Worm (Caenorhabditis elegans) whole organism, late embryonic: Measurements from ENCODE around the gene Y46G5A.15.

Experiments
- C08G9.2 ChIP-seq: sonication (generic microtip); optimal IDR thresholded peaks from 2 replicates; lab custom pipeline; 2016; ENCODE audit warnings: mild to moderate bottlenecking, missing genetic modification characterization, moderate library complexity, missing compliant biosample characterization
- K02D7.2 ChIP-seq: sonication (generic microtip); optimal IDR thresholded peaks from 2 replicates; lab custom pipeline; 2017; ENCODE audit warnings: mild to moderate bottlenecking, missing genetic modification characterization, missing compliant biosample characterization
- K09A11.1 ChIP-seq: sonication (generic microtip); optimal IDR thresholded peaks from 2 replicates; lab custom pipeline; 2017; ENCODE audit warnings: antibody characterized with exemption, mild to moderate bottlenecking, missing genetic modification characterization, missing compliant biosample characterization; ENCODE audit not compliant: insufficient read depth
- Y22D7AL.16 ChIP-seq: sonication (generic microtip); optimal IDR thresholded peaks from 2 replicates; lab custom pipeline; 2016; ENCODE audit warnings: missing genetic modification characterization, missing compliant biosample characterization
- ahr-1 ChIP-seq: sonication (generic microtip); optimal IDR thresholded peaks from 2 replicates; lab custom pipeline; 2016; ENCODE audit warnings: missing genetic modification characterization, missing compliant biosample characterization
- ama-1 ChIP-seq: fragments of 150-350 bp; optimal IDR thresholded peaks from 2 replicates; lab custom pipeline; 2014
- ceh-18 ChIP-seq: sonication (generic microtip); optimal IDR thresholded peaks from 2 replicates; lab custom pipeline; 2016; ENCODE audit warnings: missing genetic modification characterization, missing compliant biosample characterization
- ceh-19 ChIP-seq: fragments of 200-800 bp; sonication (Bioruptor generic); optimal IDR thresholded peaks from 2 replicates; lab custom pipeline; 2018; ENCODE audit warnings: mild to moderate bottlenecking, missing genetic modification characterization, missing compliant biosample characterization
- ceh-2 ChIP-seq: sonication (generic microtip); optimal IDR thresholded peaks from 2 replicates; lab custom pipeline; 2016; ENCODE audit warnings: missing genotype, missing genetic modification characterization, missing compliant biosample characterization
- ceh-22 ChIP-seq: sonication (generic microtip); optimal IDR thresholded peaks from 2 replicates; lab custom pipeline; 2017; ENCODE audit warnings: missing biosample characterization, missing genetic modification characterization
- ceh-24 ChIP-seq: sonication (generic microtip); optimal IDR thresholded peaks from 2 replicates; lab custom pipeline; 2016; ENCODE audit warnings: mild to moderate bottlenecking, missing genetic modification characterization, missing compliant biosample characterization
- ceh-30 ChIP-seq: fragments of 150-350 bp; optimal IDR thresholded peaks from 2 replicates; lab custom pipeline; 2014; ENCODE audit warnings: missing biosample characterization, missing genetic modification characterization
- ceh-31 ChIP-seq: sonication (generic microtip); optimal IDR thresholded peaks from 2 replicates; lab custom pipeline; 2016; ENCODE audit warnings: missing genetic modification characterization, missing compliant biosample characterization
- ceh-45 ChIP-seq: fragments of 200-800 bp; sonication (Bioruptor generic); IDR thresholded peaks from 2 replicates; pipeline ENCODE4 v1.3.6; 2022; ENCODE audit warnings: missing genetic modification reagents, missing genetic modification characterization, missing compliant biosample characterization
- ceh-48 ChIP-seq: sonication (generic microtip); optimal IDR thresholded peaks from 2 replicates; lab custom pipeline; 2016; ENCODE audit warnings: missing genetic modification characterization, inconsistent platforms, missing compliant biosample characterization
- ceh-6 ChIP-seq: fragments of 200-800 bp; sonication (Bioruptor generic); optimal IDR thresholded peaks from 2 replicates; lab custom pipeline; 2018; ENCODE audit warnings: mild to moderate bottlenecking, missing genetic modification characterization, missing compliant biosample characterization
- ceh-9 ChIP-seq: sonication (generic microtip); optimal IDR thresholded peaks from 2 replicates; lab custom pipeline; 2016; ENCODE audit warnings: mild to moderate bottlenecking, missing genetic modification characterization, inconsistent platforms, missing compliant biosample characterization
- dmd-4 ChIP-seq: sonication (generic microtip); optimal IDR thresholded peaks from 2 replicates; lab custom pipeline; 2016; ENCODE audit warnings: borderline replicate concordance, missing genetic modification characterization, missing compliant biosample characterization
- dve-1 ChIP-seq: sonication (generic microtip); optimal IDR thresholded peaks from 2 replicates; lab custom pipeline; 2017; ENCODE audit warnings: antibody characterized with exemption, mild to moderate bottlenecking, missing genetic modification characterization, missing compliant biosample characterization
- elt-4 ChIP-seq: sonication (generic microtip); optimal IDR thresholded peaks from 2 replicates; lab custom pipeline; 2016; ENCODE audit warnings: missing genetic modification characterization, missing compliant biosample characterization
- eyg-1 ChIP-seq: sonication (generic microtip); optimal IDR thresholded peaks from 2 replicates; lab custom pipeline; 2016; ENCODE audit warnings: missing genotype, missing genetic modification characterization, missing compliant biosample characterization
- fax-1 ChIP-seq: sonication (generic microtip); optimal IDR thresholded peaks from 2 replicates; lab custom pipeline; 2016; ENCODE audit warnings: missing genotype, missing genetic modification characterization, missing compliant biosample characterization
- hlh-13 ChIP-seq: fragments of 200-800 bp; sonication (Bioruptor generic); optimal IDR thresholded peaks from 2 replicates; lab custom pipeline; 2018; ENCODE audit warnings: mild to moderate bottlenecking, missing genetic modification characterization, missing compliant biosample characterization
- hlh-30 ChIP-seq: sonication (generic microtip); optimal IDR thresholded peaks from 2 replicates; lab custom pipeline; 2017; ENCODE audit warnings: antibody characterized with exemption, missing genetic modification characterization, missing compliant biosample characterization; ENCODE audit not compliant: insufficient read depth
- hlh-6 ChIP-seq: sonication (generic microtip); optimal IDR thresholded peaks from 2 replicates; lab custom pipeline; 2016; ENCODE audit warnings: missing genotype, missing genetic modification characterization, missing compliant biosample characterization
- hlh-8 ChIP-seq: sonication (generic microtip); optimal IDR thresholded peaks from 2 replicates; lab custom pipeline; 2016; ENCODE audit warnings: missing genotype, missing genetic modification characterization, missing compliant biosample characterization
- lim-6 ChIP-seq: sonication (generic microtip); optimal IDR thresholded peaks from 2 replicates; lab custom pipeline; 2016; ENCODE audit warnings: missing genetic modification characterization, missing compliant biosample characterization
- lin-11 ChIP-seq: fragments of 200-800 bp; sonication (Bioruptor generic); optimal IDR thresholded peaks from 2 replicates; lab custom pipeline; 2018; ENCODE audit warnings: mild to moderate bottlenecking, missing genetic modification characterization, missing compliant biosample characterization
- madf-2 ChIP-seq: sonication (generic microtip); optimal IDR thresholded peaks from 2 replicates; lab custom pipeline; 2017; ENCODE audit warnings: missing genetic modification characterization, missing compliant biosample characterization
- mec-3 ChIP-seq: sonication (generic microtip); optimal IDR thresholded peaks from 2 replicates; lab custom pipeline; 2016; ENCODE audit warnings: borderline replicate concordance, missing genetic modification characterization, missing compliant biosample characterization
- nfya-1 ChIP-seq: sonication (generic microtip); optimal IDR thresholded peaks from 2 replicates; lab custom pipeline; 2017; ENCODE audit warnings: missing genetic modification characterization, mild to moderate bottlenecking, missing compliant biosample characterization, antibody characterized with exemption, moderate library complexity
- nhr-11 ChIP-seq: fragments of 150-350 bp; optimal IDR thresholded peaks from 2 replicates; lab custom pipeline; 2014; ENCODE audit warnings: missing biosample characterization, missing genetic modification characterization
- nhr-232 ChIP-seq: sonication (generic microtip); optimal IDR thresholded peaks from 2 replicates; lab custom pipeline; 2016; ENCODE audit warnings: missing genetic modification characterization, missing compliant biosample characterization
- npax-4 ChIP-seq: sonication (generic microtip); optimal IDR thresholded peaks from 2 replicates; lab custom pipeline; 2016; ENCODE audit warnings: missing genetic modification characterization, missing compliant biosample characterization
- odd-2 ChIP-seq: sonication (generic microtip); optimal IDR thresholded peaks from 2 replicates; lab custom pipeline; 2017; ENCODE audit warnings: antibody characterized with exemption, mild to moderate bottlenecking, missing genetic modification characterization, missing compliant biosample characterization
- pag-3 ChIP-seq: sonication (generic microtip); optimal IDR thresholded peaks from 2 replicates; lab custom pipeline; 2016; ENCODE audit warnings: missing compliant biosample characterization, missing genetic modification characterization, borderline replicate concordance
- pat-9 ChIP-seq: fragments of 200-800 bp; sonication (Bioruptor generic); optimal IDR thresholded peaks from 2 replicates; lab custom pipeline; 2018; ENCODE audit warnings: mild to moderate bottlenecking, missing genetic modification characterization, moderate library complexity, missing compliant biosample characterization
- pha-2 ChIP-seq: sonication (generic microtip); optimal IDR thresholded peaks from 2 replicates; lab custom pipeline; 2017; ENCODE audit warnings: mild to moderate bottlenecking, missing genetic modification characterization, missing compliant biosample characterization
- pqm-1 ChIP-seq: sonication (generic microtip); optimal IDR thresholded peaks from 2 replicates; lab custom pipeline; 2016; ENCODE audit warnings: missing genetic modification characterization, missing compliant biosample characterization
- pros-1 ChIP-seq: fragments of 150-350 bp; optimal IDR thresholded peaks from 2 replicates; lab custom pipeline; 2014; ENCODE audit warnings: missing biosample characterization, missing genetic modification reagents, missing genetic modification characterization
- sdc-2 ChIP-seq: sonication (generic microtip); optimal IDR thresholded peaks from 2 replicates; lab custom pipeline; 2016; ENCODE audit warnings: missing genotype, missing genetic modification characterization, missing compliant biosample characterization
- sox-2 ChIP-seq: fragments of 200-800 bp; sonication (Bioruptor generic); IDR thresholded peaks from 2 replicates; pipeline ENCODE4 v1.3.6; 2022; ENCODE audit warnings: missing genetic modification reagents, missing genetic modification characterization, missing compliant biosample characterization
- sox-4 ChIP-seq: sonication (generic microtip); optimal IDR thresholded peaks from 2 replicates; lab custom pipeline; 2017; ENCODE audit warnings: mild to moderate bottlenecking, missing genetic modification characterization, inconsistent platforms, missing compliant biosample characterization
- syd-9 ChIP-seq: sonication (generic microtip); optimal IDR thresholded peaks from 2 replicates; lab custom pipeline; 2016; ENCODE audit warnings: mild to moderate bottlenecking, missing genetic modification characterization, moderate library complexity, missing compliant biosample characterization
- tbx-2 ChIP-seq: sonication (generic microtip); optimal IDR thresholded peaks from 2 replicates; lab custom pipeline; 2016; ENCODE audit warnings: missing genetic modification characterization, missing compliant biosample characterization
- tbx-7 ChIP-seq: sonication (generic microtip); optimal IDR thresholded peaks from 2 replicates; lab custom pipeline; 2016; ENCODE audit warnings: missing genotype, missing genetic modification characterization, missing compliant biosample characterization
- ttx-3 ChIP-seq: sonication (generic microtip); optimal IDR thresholded peaks from 2 replicates; lab custom pipeline; 2016; ENCODE audit warnings: missing genetic modification reagents, missing genetic modification characterization, missing compliant biosample characterization
- unc-3 ChIP-seq, 2 experiments: fragments of 200-800 bp in 1 of 2; sonication (Bioruptor generic) in 1 of 2; sonication (generic microtip) in 1 of 2; conservative IDR thresholded peaks in 1 of 2; optimal IDR thresholded peaks in 1 of 2; 2 replicates each; pipeline versions ENCODE4 v1.3.6 to Lab custom; 2016 to 2022; ENCODE audit warnings: missing compliant biosample characterization in 2 of 2, missing genetic modification characterization in 2 of 2, missing genetic modification reagents in 1 of 2
- unc-42 ChIP-seq: sonication (generic microtip); optimal IDR thresholded peaks from 2 replicates; lab custom pipeline; 2016; ENCODE audit warnings: missing genotype, missing genetic modification characterization, missing compliant biosample characterization
- unc-55 ChIP-seq: sonication (generic microtip); optimal IDR thresholded peaks from 2 replicates; lab custom pipeline; 2017; ENCODE audit warnings: missing biosample characterization, missing genetic modification reagents, missing genetic modification characterization
- unc-86 ChIP-seq: sonication (generic microtip); optimal IDR thresholded peaks from 2 replicates; lab custom pipeline; 2016; ENCODE audit warnings: missing genetic modification characterization, missing compliant biosample characterization
- zip-5 ChIP-seq: sonication (generic microtip); optimal IDR thresholded peaks from 2 replicates; lab custom pipeline; 2016; ENCODE audit warnings: missing genetic modification characterization, missing compliant biosample characterization
- ztf-16 ChIP-seq: sonication (generic microtip); optimal IDR thresholded peaks from 2 replicates; lab custom pipeline; 2017; ENCODE audit warnings: missing genetic modification characterization, missing compliant biosample characterization

The Y46G5A.15 gene

ce11 chrII:12798814-12799213 lies 13.6 kb upstream of the Y46G5A.15 start:
- no peak for TF ChIP-seq lin-11 (tag; lab: Kevin White, UChicago)
- TF ChIP-seq ceh-22 (tag; lab: Kevin White, UChicago) = no peak
- peak; percentile 13 for TF ChIP-seq unc-55 (GFP tag; lab: Kevin White, UChicago)
- no peak for TF ChIP-seq hlh-8
- no peak for TF ChIP-seq lim-6 (tag; lab: Kevin White, UChicago)
- peak; percentile 40 for TF ChIP-seq ceh-31 (tag; lab: Kevin White, UChicago)
- no peak for TF ChIP-seq dve-1 (tag; lab: Kevin White, UChicago)
- no peak for TF ChIP-seq Y22D7AL.16
- TF ChIP-seq sdc-2 = no peak
- TF ChIP-seq tbx-2 (tag; lab: Kevin White, UChicago) = peak; percentile 71
- TF ChIP-seq hlh-30 = peak; percentile 90
- no peak for TF ChIP-seq ceh-6
- no peak for TF ChIP-seq nhr-11 (tag; lab: Kevin White, UChicago)
- no peak for TF ChIP-seq ama-1 (lab: Kevin White, UChicago)
- no peak for TF ChIP-seq pat-9
- no peak for TF ChIP-seq ceh-2
- TF ChIP-seq elt-4 (tag; lab: Kevin White, UChicago) = no peak
- no peak for TF ChIP-seq ceh-45 (GFP tag; lab: Robert Waterston, UW)
- no peak for TF ChIP-seq mec-3
- TF ChIP-seq ceh-48 (tag; lab: Kevin White, UChicago) = no peak
- TF ChIP-seq ceh-19 (GFP tag; lab: Kevin White, UChicago) = no peak
- TF ChIP-seq zip-5 (tag; lab: Kevin White, UChicago) = no peak
- no peak for TF ChIP-seq C08G9.2 (tag; lab: Kevin White, UChicago)
- peak; percentile 34 for TF ChIP-seq madf-2
- no peak for TF ChIP-seq tbx-7
- TF ChIP-seq odd-2 (tag; lab: Kevin White, UChicago) = peak; percentile 7
- TF ChIP-seq ceh-30 (tag; lab: Kevin White, UChicago) = no peak
- no peak for TF ChIP-seq unc-3 (GFP tag; conservative IDR thresholded peaks at IDR 0.05; lab: Robert Waterston, UW)
- TF ChIP-seq unc-3 (tag; optimal IDR thresholded peaks at IDR 0.05; lab: Kevin White, UChicago) = no peak
- no peak for TF ChIP-seq pros-1
- no peak for TF ChIP-seq eyg-1
- no peak for TF ChIP-seq ttx-3 (tag; lab: Kevin White, UChicago)
- TF ChIP-seq unc-86 (tag; lab: Kevin White, UChicago) = no peak
- no peak for TF ChIP-seq syd-9 (tag; lab: Kevin White, UChicago)
- no peak for TF ChIP-seq ceh-24 (tag; lab: Kevin White, UChicago)
- no peak for TF ChIP-seq npax-4
- no peak for TF ChIP-seq K02D7.2 (tag; lab: Kevin White, UChicago)
- no peak for TF ChIP-seq pag-3 (tag; lab: Kevin White, UChicago)
- peak; percentile 77 for TF ChIP-seq hlh-6 (tag; lab: Kevin White, UChicago)
- no peak for TF ChIP-seq ztf-16 (tag; lab: Kevin White, UChicago)
- no peak for TF ChIP-seq unc-42 (tag; lab: Kevin White, UChicago)
- no peak for TF ChIP-seq nhr-232 (tag; lab: Kevin White, UChicago)
- no peak for TF ChIP-seq dmd-4 (tag; lab: Kevin White, UChicago)
- no peak for TF ChIP-seq sox-2
- TF ChIP-seq pha-2 (tag; lab: Kevin White, UChicago) = no peak
- no peak for TF ChIP-seq ahr-1
- TF ChIP-seq pqm-1 (tag; lab: Kevin White, UChicago) = peak; percentile 10
- TF ChIP-seq ceh-18 (tag; lab: Kevin White, UChicago) = peak; percentile 66
- no peak for TF ChIP-seq ceh-9 (tag; lab: Kevin White, UChicago)
- TF ChIP-seq fax-1 (tag; lab: Kevin White, UChicago) = no peak
- peak; percentile 38 for TF ChIP-seq nfya-1 (tag; lab: Kevin White, UChicago)
- no peak for TF ChIP-seq K09A11.1 (tag; lab: Kevin White, UChicago)
- no peak for TF ChIP-seq sox-4 (tag; lab: Kevin White, UChicago)
- TF ChIP-seq hlh-13 (GFP tag; lab: Kevin White, UChicago) = no peak
